Worm (Caenorhabditis elegans) whole organism, L3 larva: ENCODE results near the gene dyf-11.

Source experiments
- R02D3.7 ChIP-seq: fragments of 150-350 bp; optimal IDR thresholded peaks from 2 replicates; lab custom pipeline; 2014; ENCODE audit warnings: missing biosample characterization, missing genetic modification characterization
- ZK546.5 ChIP-seq: sonication (generic microtip); optimal IDR thresholded peaks from 2 replicates; lab custom pipeline; 2017; ENCODE audit warnings: missing biosample characterization, missing genetic modification characterization
- aly-2 ChIP-seq: fragments of 150-350 bp; optimal IDR thresholded peaks from 2 replicates; lab custom pipeline; 2014; ENCODE audit warnings: missing biosample characterization, missing genetic modification characterization
- ceh-16 ChIP-seq: sonication (generic microtip); optimal IDR thresholded peaks from 2 replicates; lab custom pipeline; 2017; ENCODE audit warnings: missing biosample characterization, missing genetic modification characterization
- daf-12 ChIP-seq: fragments of 150-350 bp; optimal IDR thresholded peaks from 2 replicates; lab custom pipeline; 2014; ENCODE audit warnings: missing biosample characterization, missing genetic modification reagents, missing genetic modification characterization
- egl-5 ChIP-seq: fragments of 150-350 bp; optimal IDR thresholded peaks from 2 replicates; lab custom pipeline; 2017; ENCODE audit warnings: missing biosample characterization, missing genetic modification reagents, missing genetic modification characterization, inconsistent platforms
- elt-1 ChIP-seq: fragments of 150-350 bp; optimal IDR thresholded peaks from 2 replicates; lab custom pipeline; 2014; ENCODE audit warnings: missing biosample characterization, missing genetic modification characterization
- elt-2 ChIP-seq: sonication (generic microtip); optimal IDR thresholded peaks from 2 replicates; lab custom pipeline; 2016; ENCODE audit warnings: missing genetic modification reagents, mild to moderate bottlenecking, missing genetic modification characterization, missing compliant biosample characterization
- fkh-10 ChIP-seq: sonication (generic microtip); optimal IDR thresholded peaks from 2 replicates; lab custom pipeline; 2017; ENCODE audit warnings: missing biosample characterization, missing genetic modification reagents, missing genetic modification characterization
- fkh-2 ChIP-seq: fragments of 150-350 bp; optimal IDR thresholded peaks from 2 replicates; lab custom pipeline; 2014; ENCODE audit warnings: missing biosample characterization, missing genetic modification reagents, missing genetic modification characterization
- fos-1 ChIP-seq: fragments of 150-350 bp; optimal IDR thresholded peaks from 2 replicates; lab custom pipeline; 2014; ENCODE audit warnings: missing biosample characterization, missing genetic modification characterization
- hmg-11 ChIP-seq: sonication (generic microtip); optimal IDR thresholded peaks from 2 replicates; lab custom pipeline; 2016; ENCODE audit warnings: missing genetic modification characterization, missing compliant biosample characterization
- lin-15B ChIP-seq: fragments of 150-350 bp; optimal IDR thresholded peaks from 2 replicates; lab custom pipeline; 2014; ENCODE audit warnings: missing biosample characterization, missing genetic modification characterization
- lsy-12 ChIP-seq: sonication (generic microtip); optimal IDR thresholded peaks from 2 replicates; lab custom pipeline; 2016; ENCODE audit warnings: mild to moderate bottlenecking, missing genetic modification characterization, missing compliant biosample characterization
- mdl-1 ChIP-seq: fragments of 150-350 bp; optimal IDR thresholded peaks from 2 replicates; lab custom pipeline; 2014; ENCODE audit warnings: missing biosample characterization, missing genetic modification characterization
- mml-1 ChIP-seq: fragments of 150-350 bp; sonication (generic microtip); optimal IDR thresholded peaks from 3 replicates; lab custom pipeline; 2014; ENCODE audit warnings: missing biosample characterization, missing genetic modification characterization
- nfya-1 ChIP-seq: sonication (generic microtip); optimal IDR thresholded peaks from 2 replicates; lab custom pipeline; 2017; ENCODE audit warnings: missing genetic modification characterization, mild to moderate bottlenecking, missing compliant biosample characterization, antibody characterized with exemption, moderate library complexity; ENCODE audit not compliant: insufficient read depth
- nhr-12 ChIP-seq: fragments of 150-350 bp; optimal IDR thresholded peaks from 2 replicates; lab custom pipeline; 2014; ENCODE audit warnings: missing biosample characterization, missing genetic modification characterization
- nhr-23 ChIP-seq: fragments of 150-350 bp; optimal IDR thresholded peaks from 2 replicates; lab custom pipeline; 2014; ENCODE audit warnings: missing biosample characterization, missing genetic modification reagents, missing genetic modification characterization
- nhr-237 ChIP-seq: fragments of 150-350 bp; optimal IDR thresholded peaks from 2 replicates; lab custom pipeline; 2014; ENCODE audit warnings: missing biosample characterization, missing genetic modification characterization
- nhr-25 ChIP-seq: sonication (generic microtip); optimal IDR thresholded peaks from 2 replicates; lab custom pipeline; 2017; ENCODE audit warnings: missing biosample characterization, missing genetic modification characterization
- nhr-28 ChIP-seq: fragments of 150-350 bp; optimal IDR thresholded peaks from 2 replicates; lab custom pipeline; 2014; ENCODE audit warnings: missing biosample characterization, missing genetic modification characterization
- nhr-43 ChIP-seq: sonication (generic microtip); optimal IDR thresholded peaks from 2 replicates; lab custom pipeline; 2016; ENCODE audit warnings: mild to moderate bottlenecking, missing genetic modification characterization, missing compliant biosample characterization; ENCODE audit not compliant: poor library complexity, severe bottlenecking
- nhr-67 ChIP-seq: fragments of 150-350 bp; optimal IDR thresholded peaks from 2 replicates; lab custom pipeline; 2014; ENCODE audit warnings: missing biosample characterization, missing genetic modification characterization
- nhr-77 ChIP-seq: fragments of 150-350 bp; optimal IDR thresholded peaks from 2 replicates; lab custom pipeline; 2014; ENCODE audit warnings: missing biosample characterization, missing genetic modification characterization
- pha-4 ChIP-seq: fragments of 150-350 bp; optimal IDR thresholded peaks from 2 replicates; lab custom pipeline; 2014; ENCODE audit warnings: missing biosample characterization, missing genetic modification reagents, missing genetic modification characterization
- sea-2 ChIP-seq: fragments of 150-350 bp; sonication (generic microtip); optimal IDR thresholded peaks from 4 replicates; lab custom pipeline; 2014; ENCODE audit warnings: missing biosample characterization, missing genetic modification reagents, missing genetic modification characterization
- skn-1 ChIP-seq: fragments of 150-350 bp; optimal IDR thresholded peaks from 2 replicates; lab custom pipeline; 2014; ENCODE audit warnings: missing biosample characterization, missing genetic modification characterization
- snpc-4 ChIP-seq: fragments of 150-350 bp; optimal IDR thresholded peaks from 2 replicates; lab custom pipeline; 2014; ENCODE audit warnings: missing biosample characterization, missing genetic modification characterization
- tbx-2 ChIP-seq: sonication (generic microtip); optimal IDR thresholded peaks from 2 replicates; lab custom pipeline; 2016; ENCODE audit warnings: mild to moderate bottlenecking, missing genetic modification characterization, missing compliant biosample characterization
- unc-62 ChIP-seq: fragments of 150-350 bp; sonication (generic microtip); optimal IDR thresholded peaks from 4 replicates; lab custom pipeline; 2014; ENCODE audit warnings: missing biosample characterization, missing genetic modification reagents, missing genetic modification characterization
- zag-1 ChIP-seq: fragments of 150-350 bp; optimal IDR thresholded peaks from 2 replicates; lab custom pipeline; 2014; ENCODE audit warnings: missing biosample characterization, missing genetic modification characterization
- ztf-11 ChIP-seq: fragments of 150-350 bp; optimal IDR thresholded peaks from 2 replicates; lab custom pipeline; 2014; ENCODE audit warnings: missing biosample characterization, missing genetic modification characterization
- ztf-4 ChIP-seq: fragments of 150-350 bp; optimal IDR thresholded peaks from 2 replicates; lab custom pipeline; 2014; ENCODE audit warnings: missing biosample characterization, missing genetic modification characterization

Gene dyf-11

DNA sequence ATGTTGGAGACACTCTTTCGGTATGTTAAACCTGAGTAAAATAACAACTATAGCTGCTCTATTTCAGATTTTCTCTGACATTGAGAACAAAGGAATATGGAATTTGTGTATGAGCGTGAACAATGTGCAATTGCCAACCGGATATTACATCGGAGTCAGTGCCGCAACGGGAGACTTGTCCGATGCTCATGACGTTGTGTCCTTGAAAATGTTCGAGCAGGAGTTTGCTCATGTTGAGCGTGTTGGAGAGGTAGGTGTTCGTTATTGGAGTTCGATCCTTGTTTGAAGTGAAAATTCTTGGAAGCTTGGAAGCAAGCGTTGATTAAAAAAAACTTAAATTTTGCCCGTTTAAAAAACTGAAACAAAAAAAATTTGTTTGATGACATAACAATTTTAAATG is 6.0 kb downstream of the dyf-11 start:
- TF ChIP-seq nfya-1 (tag; lab: Kevin White, UChicago) (no peak), pha-4 (tag; lab: Kevin White, UChicago) (no peak), snpc-4 (tag; lab: Kevin White, UChicago) (no peak), nhr-12 (tag; lab: Kevin White, UChicago) (no peak), ztf-4 (tag; lab: Kevin White, UChicago) (no peak)
- TF ChIP-seq, all 47 proteins: peak for 0

ce11 chrX:770537-770936 is 7.0 kb downstream of the dyf-11 start, which contains the start of gene T04G9.7:
T04G9.7 (plus strand) TSS chrX:770837.
- TF ChIP-seq zag-1 (tag; lab: Kevin White, UChicago), result no peak
- TF ChIP-seq mdl-1, result no peak
- TF ChIP-seq lin-15B, result no peak
- no peak for TF ChIP-seq aly-2 (tag; lab: Kevin White, UChicago)
- TF ChIP-seq ztf-11 (tag; lab: Kevin White, UChicago), result no peak
- no peak for TF ChIP-seq nhr-23 (tag; lab: Kevin White, UChicago)
- no peak for TF ChIP-seq unc-62 (GFP tag; lab: Kevin White, UChicago)
- TF ChIP-seq lsy-12 (tag; lab: Kevin White, UChicago), result no peak
- no peak for TF ChIP-seq nhr-77 (tag; lab: Kevin White, UChicago)
- TF ChIP-seq nhr-237 (tag; lab: Kevin White, UChicago), result no peak
- TF ChIP-seq nhr-12 (tag; lab: Kevin White, UChicago), result no peak
- no peak for TF ChIP-seq tbx-2 (tag; lab: Kevin White, UChicago)
- no peak for TF ChIP-seq egl-5 (tag; lab: Kevin White, UChicago)
- TF ChIP-seq sea-2, result no peak
- TF ChIP-seq fkh-10 (GFP tag; lab: Kevin White, UChicago), result no peak
- TF ChIP-seq hmg-11 (tag; lab: Kevin White, UChicago), result no peak

DNA sequence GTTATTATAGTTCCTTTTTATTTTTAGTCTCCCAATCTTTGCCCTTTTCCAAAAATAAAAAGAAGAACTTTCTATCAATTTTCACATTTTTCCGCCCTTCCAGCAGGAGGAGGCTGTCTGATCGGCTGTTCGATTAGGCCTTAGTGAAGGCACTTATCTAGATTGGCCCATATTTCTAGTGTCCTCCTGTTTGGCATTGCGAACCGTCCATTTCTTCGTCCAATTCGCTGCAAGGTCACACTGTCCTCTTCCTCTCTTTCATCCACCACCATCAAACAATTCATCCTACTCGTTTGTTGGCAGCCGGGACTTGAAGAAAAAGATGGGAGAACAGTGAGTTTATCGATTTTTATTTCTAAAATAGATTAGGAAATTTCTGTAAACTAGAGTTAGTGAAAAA is 8.6 kb downstream of the dyf-11 start, which contains the start of gene T04G9.4:
Gene T04G9.4, plus strand, starts transcription at position 293 of the 400 bp plus-strand sequence.
- no peak for TF ChIP-seq elt-2 (tag; lab: Kevin White, UChicago)
- TF ChIP-seq nhr-23 (tag; lab: Kevin White, UChicago), result peak; percentile 24
- no peak for TF ChIP-seq nfya-1 (tag; lab: Kevin White, UChicago)
- no peak for TF ChIP-seq ztf-11 (tag; lab: Kevin White, UChicago)
- no peak for TF ChIP-seq nhr-43 (tag; lab: Kevin White, UChicago)
- TF ChIP-seq nhr-28 (tag; lab: Kevin White, UChicago), result no peak
- peak; percentile 26 for TF ChIP-seq elt-1 (tag; lab: Kevin White, UChicago)
- no peak for TF ChIP-seq snpc-4 (tag; lab: Kevin White, UChicago)
- peak; percentile 75 for TF ChIP-seq nhr-25
- TF ChIP-seq R02D3.7, result no peak
- TF ChIP-seq daf-12, result no peak
- TF ChIP-seq, all 47 proteins: peak for 3

- TF ChIP-seq sea-2 (no peak), mdl-1 (no peak)
Measured at ce11 chrX:777421-777820, 13.9 kb downstream of the dyf-11 start, which contains the start of gene nas-15. nas-15 (plus strand) TSS chrX:777721.

DNA sequence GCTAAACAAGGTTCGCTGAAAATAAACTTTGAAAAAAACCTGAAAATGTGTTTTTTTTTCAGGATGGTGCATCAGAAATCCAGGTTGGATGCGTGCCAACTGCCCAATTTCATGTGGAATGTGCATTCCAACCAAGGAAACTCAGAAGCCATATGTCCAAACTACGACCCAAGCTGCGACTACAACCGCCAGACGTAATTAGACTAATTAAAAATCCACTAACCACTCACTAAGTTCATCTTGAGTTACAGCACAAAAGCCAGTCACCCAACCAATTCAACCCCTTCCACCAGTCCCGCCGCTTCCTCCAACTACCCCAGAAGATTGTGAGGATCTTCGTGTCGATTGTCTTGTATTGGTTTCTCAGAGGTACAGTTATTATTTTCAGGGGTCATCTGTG is 15.7 kb downstream of the dyf-11 start:
- TF ChIP-seq fos-1 (no peak), ZK546.5 (no peak), ztf-4 (tag; lab: Kevin White, UChicago) (no peak), zag-1 (tag; lab: Kevin White, UChicago) (no peak), nhr-67 (tag; lab: Kevin White, UChicago) (no peak), mdl-1 (no peak), elt-1 (tag; lab: Kevin White, UChicago) (no peak), tbx-2 (tag; lab: Kevin White, UChicago) (no peak), fkh-2 (tag; lab: Kevin White, UChicago) (no peak), nfya-1 (tag; lab: Kevin White, UChicago) (no peak), skn-1 (tag; lab: Kevin White, UChicago) (no peak), ceh-16 (no peak), mml-1 (tag; lab: Kevin White, UChicago) (no peak)
- TF ChIP-seq, all 47 proteins: peak for 0
